Worm (Caenorhabditis elegans) whole organism, L1 larva: ENCODE results near the gene wapl-1.

Experiments
- C04F5.9 ChIP-seq: sonication (generic microtip); optimal IDR thresholded peaks from 2 replicates; lab custom pipeline; 2016; ENCODE audit warnings: missing genetic modification characterization, missing compliant biosample characterization
- C16A3.4 ChIP-seq: fragments of 150-350 bp; optimal IDR thresholded peaks from 2 replicates; lab custom pipeline; 2014; ENCODE audit warnings: missing biosample characterization, missing genetic modification characterization
- Y116A8C.19 ChIP-seq: sonication (generic microtip); optimal IDR thresholded peaks from 2 replicates; lab custom pipeline; 2016; ENCODE audit warnings: missing compliant biosample characterization, missing genetic modification characterization, borderline replicate concordance
- ama-1 ChIP-seq: fragments of 150-350 bp; optimal IDR thresholded peaks from 2 replicates; lab custom pipeline; 2014
- blmp-1 ChIP-seq: fragments of 150-350 bp; optimal IDR thresholded peaks from 2 replicates; lab custom pipeline; 2014; ENCODE audit warnings: missing biosample characterization, missing genetic modification characterization
- ceh-63 ChIP-seq: fragments of 200-800 bp; sonication (Bioruptor generic); optimal IDR thresholded peaks from 2 replicates; lab custom pipeline; 2018; ENCODE audit warnings: mild to moderate bottlenecking, missing genetic modification characterization, missing compliant biosample characterization
- ceh-82 ChIP-seq, 3 experiments: fragments of 150-350 bp in 1 of 3; sonication (generic microtip) in 2 of 3; optimal IDR thresholded peaks; 2 replicates each; lab custom pipeline; 2014 to 2017; ENCODE audit warnings: missing biosample characterization in 3 of 3, missing genetic modification characterization in 3 of 3
- ceh-88 ChIP-seq: fragments of 200-800 bp; sonication (Bioruptor generic); IDR thresholded peaks from 2 replicates; pipeline ENCODE4 v1.3.6; 2022; ENCODE audit warnings: missing genetic modification characterization, missing compliant biosample characterization
- ces-1 ChIP-seq: fragments of 150-350 bp; optimal IDR thresholded peaks from 2 replicates; lab custom pipeline; 2014; ENCODE audit warnings: missing biosample characterization, missing genetic modification reagents, missing genetic modification characterization
- dpl-1 ChIP-seq, 3 experiments: fragments of 150-350 bp in 2 of 3; sonication (generic microtip) in 1 of 3; optimal IDR thresholded peaks; 2 replicates each; lab custom pipeline; 2014 to 2017; ENCODE audit warnings: missing biosample characterization in 3 of 3, missing genetic modification characterization in 3 of 3, missing genetic modification reagents in 3 of 3
- efl-1 ChIP-seq, 4 experiments: fragments of 150-350 bp; optimal IDR thresholded peaks in 3 of 4; peaks in 1 of 4; 1 replicate in 1 of 4; 2 replicates in 3 of 4; lab custom pipeline; 2014; ENCODE audit warnings: missing biosample characterization in 2 of 4, missing genetic modification characterization in 2 of 4, missing genetic modification reagents in 2 of 4
- elt-2 ChIP-seq: sonication (generic microtip); optimal IDR thresholded peaks from 2 replicates; lab custom pipeline; 2016; ENCODE audit warnings: missing genetic modification characterization, mild to moderate bottlenecking, inconsistent platforms, missing compliant biosample characterization, missing genetic modification reagents
- fkh-8 ChIP-seq: sonication (generic microtip); optimal IDR thresholded peaks from 2 replicates; lab custom pipeline; 2016; ENCODE audit warnings: mild to moderate bottlenecking, missing genetic modification characterization, missing compliant biosample characterization
- hlh-17 ChIP-seq: fragments of 200-800 bp; sonication (Bioruptor generic); optimal IDR thresholded peaks from 2 replicates; lab custom pipeline; 2018; ENCODE audit warnings: missing genetic modification characterization, mild to moderate bottlenecking, missing compliant biosample characterization, moderate library complexity, borderline replicate concordance
- irx-1 ChIP-seq: sonication (generic microtip); optimal IDR thresholded peaks from 2 replicates; lab custom pipeline; 2016; ENCODE audit warnings: missing genetic modification characterization, missing compliant biosample characterization
- lin-14 ChIP-seq: fragments of 200-800 bp; sonication (Bioruptor generic); optimal IDR thresholded peaks from 2 replicates; lab custom pipeline; 2018; ENCODE audit warnings: mild to moderate bottlenecking, missing genetic modification characterization, moderate library complexity, missing compliant biosample characterization
- lin-35 ChIP-seq, 2 experiments: fragments of 150-350 bp; optimal IDR thresholded peaks; 2 replicates each; lab custom pipeline; 2014; ENCODE audit warnings: missing biosample characterization in 2 of 2, missing genetic modification characterization in 2 of 2, missing genetic modification reagents in 2 of 2
- lin-39 ChIP-seq: fragments of 150-350 bp; optimal IDR thresholded peaks from 2 replicates; lab custom pipeline; 2014; ENCODE audit warnings: missing biosample characterization, missing genetic modification reagents, missing genetic modification characterization
- lir-3 ChIP-seq: sonication (generic microtip); optimal IDR thresholded peaks from 2 replicates; lab custom pipeline; 2016; ENCODE audit warnings: mild to moderate bottlenecking, missing genetic modification characterization, moderate library complexity, missing compliant biosample characterization; ENCODE audit not compliant: poor library complexity
- lsy-2 ChIP-seq, 2 experiments: fragments of 150-350 bp; optimal IDR thresholded peaks; 2 replicates each; lab custom pipeline; 2014; ENCODE audit warnings: missing biosample characterization in 2 of 2, missing genetic modification characterization in 2 of 2
- mab-9 ChIP-seq: fragments of 200-800 bp; sonication (Bioruptor generic); IDR thresholded peaks from 2 replicates; pipeline ENCODE4 v1.3.6; 2022; ENCODE audit warnings: missing genetic modification reagents, missing genetic modification characterization, missing compliant biosample characterization
- nhr-11 ChIP-seq: fragments of 150-350 bp; optimal IDR thresholded peaks from 2 replicates; lab custom pipeline; 2014; ENCODE audit warnings: missing biosample characterization, missing genetic modification characterization
- nhr-12 ChIP-seq: sonication (generic microtip); optimal IDR thresholded peaks from 2 replicates; lab custom pipeline; 2017; ENCODE audit warnings: missing biosample characterization, missing genetic modification characterization
- nhr-19 ChIP-seq: fragments of 200-800 bp; sonication (Bioruptor generic); conservative IDR thresholded peaks from 2 replicates; pipeline ENCODE4 v1.3.6; 2022; ENCODE audit warnings: missing genetic modification characterization, missing compliant biosample characterization
- nhr-20 ChIP-seq: sonication (generic microtip); optimal IDR thresholded peaks from 2 replicates; lab custom pipeline; 2016; ENCODE audit warnings: mild to moderate bottlenecking, missing genetic modification characterization, missing compliant biosample characterization
- nhr-237 ChIP-seq: fragments of 150-350 bp; optimal IDR thresholded peaks from 2 replicates; lab custom pipeline; 2014; ENCODE audit warnings: missing biosample characterization, missing genetic modification characterization
- nhr-28 ChIP-seq: fragments of 150-350 bp; optimal IDR thresholded peaks from 2 replicates; lab custom pipeline; 2014; ENCODE audit warnings: missing biosample characterization, missing genetic modification characterization
- nhr-76 ChIP-seq: sonication (generic microtip); optimal IDR thresholded peaks from 2 replicates; lab custom pipeline; 2017; ENCODE audit warnings: missing biosample characterization, missing genetic modification characterization
- nhr-84 ChIP-seq: sonication (generic microtip); optimal IDR thresholded peaks from 2 replicates; lab custom pipeline; 2017; ENCODE audit warnings: missing biosample characterization, missing genetic modification characterization
- nhr-85 ChIP-seq: sonication (generic microtip); peaks from one replicate; lab custom pipeline; 2016; ENCODE audit warnings: missing genetic modification characterization, inconsistent platforms, missing compliant biosample characterization
- pag-3 ChIP-seq: sonication (generic microtip); optimal IDR thresholded peaks from 2 replicates; lab custom pipeline; 2017; ENCODE audit warnings: missing genetic modification characterization, mild to moderate bottlenecking, missing compliant biosample characterization, antibody characterized with exemption, borderline replicate concordance; ENCODE audit not compliant: insufficient read depth
- pax-3 ChIP-seq: fragments of 200-800 bp; sonication (Bioruptor generic); optimal IDR thresholded peaks from 2 replicates; lab custom pipeline; 2018; ENCODE audit warnings: mild to moderate bottlenecking, missing genetic modification characterization, moderate library complexity, missing compliant biosample characterization
- pqm-1 ChIP-seq: sonication (generic microtip); optimal IDR thresholded peaks from 3 replicates; lab custom pipeline; 2017; ENCODE audit warnings: missing biosample characterization, missing genetic modification characterization
- rnt-1 ChIP-seq: sonication (generic microtip); optimal IDR thresholded peaks from 2 replicates; lab custom pipeline; 2016; ENCODE audit warnings: mild to moderate bottlenecking, missing genetic modification characterization, moderate library complexity, missing compliant biosample characterization
- skn-1 ChIP-seq: fragments of 150-350 bp; optimal IDR thresholded peaks from 2 replicates; lab custom pipeline; 2014; ENCODE audit warnings: missing biosample characterization, missing genetic modification characterization
- snu-23 ChIP-seq: sonication (generic microtip); optimal IDR thresholded peaks from 2 replicates; lab custom pipeline; 2016; ENCODE audit warnings: missing genetic modification characterization, missing compliant biosample characterization
- swsn-7 ChIP-seq: sonication (generic microtip); optimal IDR thresholded peaks from 2 replicates; lab custom pipeline; 2016; ENCODE audit warnings: missing genetic modification characterization, missing compliant biosample characterization
- unc-30 ChIP-seq: sonication (generic microtip); optimal IDR thresholded peaks from 2 replicates; lab custom pipeline; 2017; ENCODE audit warnings: missing biosample characterization, missing genetic modification characterization
- unc-86 ChIP-seq: sonication (generic microtip); optimal IDR thresholded peaks from 2 replicates; lab custom pipeline; 2016; ENCODE audit warnings: missing genetic modification characterization, missing compliant biosample characterization
- vab-15 ChIP-seq: sonication (generic microtip); optimal IDR thresholded peaks from 2 replicates; lab custom pipeline; 2017; ENCODE audit warnings: missing genotype, mild to moderate bottlenecking, missing genetic modification characterization, missing compliant biosample characterization
- xbp-1 ChIP-seq: sonication (generic microtip); optimal IDR thresholded peaks from 2 replicates; lab custom pipeline; 2016; ENCODE audit warnings: missing genetic modification characterization, missing compliant biosample characterization
- zag-1 ChIP-seq: fragments of 150-350 bp; optimal IDR thresholded peaks from 2 replicates; lab custom pipeline; 2014; ENCODE audit warnings: missing biosample characterization, missing genetic modification characterization
- ztf-4 ChIP-seq: fragments of 150-350 bp; optimal IDR thresholded peaks from 2 replicates; lab custom pipeline; 2014; ENCODE audit warnings: missing biosample characterization, missing genetic modification characterization

Gene wapl-1

DNA sequence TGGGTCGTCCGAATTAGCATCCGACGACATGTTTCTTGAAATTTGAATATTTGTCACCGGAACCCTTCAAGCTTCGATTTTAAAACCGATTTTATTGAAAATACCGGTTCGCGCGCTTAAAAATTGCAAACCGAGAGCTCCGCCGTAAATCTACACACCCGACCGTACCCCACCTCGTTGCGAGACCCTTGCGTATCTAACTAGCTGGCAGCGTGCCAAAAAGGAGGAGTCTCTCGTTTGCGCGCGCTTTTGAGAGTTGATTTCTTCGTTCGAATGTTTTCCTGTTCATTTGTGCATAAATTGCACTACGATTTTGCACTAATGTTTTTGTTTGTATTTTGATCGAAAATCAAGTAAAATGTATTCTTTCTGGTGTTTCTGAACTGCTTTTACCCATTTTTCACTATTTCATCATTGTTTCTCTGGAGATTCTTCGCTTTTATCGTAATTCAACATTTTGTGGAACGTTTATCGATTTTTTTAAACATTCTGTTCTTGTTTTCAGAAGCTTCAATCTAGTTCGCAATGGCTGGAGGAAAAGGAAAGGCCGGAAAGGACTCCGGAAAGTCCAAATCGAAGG, at the start of gene wapl-1, which contains the start of gene htz-1 (continued):
- TF ChIP-seq nhr-11 (tag; lab: Kevin White, UChicago) (peak; percentile 86), Y116A8C.19 (no peak), dpl-1 (GFP tag; optimal IDR thresholded peaks at IDR 0.05; lab: Kevin White, UChicago) (peak; percentile 95 to 96 (median 96)), pag-3 (no peak), nhr-76 (tag; lab: Kevin White, UChicago) (no peak), lir-3 (tag; lab: Kevin White, UChicago) (peak; percentile 84), nhr-237 (tag; lab: Kevin White, UChicago) (peak; percentile 92), lsy-2 (tag; optimal IDR thresholded peaks at IDR 0.05; lab: Kevin White, UChicago) (peak; percentile 99 to 100), snu-23 (peak; percentile 98), C04F5.9 (peak; percentile 89), vab-15 (tag; lab: Kevin White, UChicago) (peak; percentile 88), nhr-19 (GFP tag; lab: Robert Waterston, UW) (peak; percentile 97), ceh-82 (tag; optimal IDR thresholded peaks at IDR 0.05; lab: Kevin White, UChicago) (peak; percentile 97 to 98 (median 97)), zag-1 (tag; lab: Kevin White, UChicago) (peak; percentile 52), ces-1 (GFP tag; lab: Kevin White, UChicago) (no peak), nhr-20 (tag; lab: Kevin White, UChicago) (peak; percentile 96), nhr-84 (no peak), lin-14 (GFP tag; lab: Kevin White, UChicago) (peak; percentile 97), irx-1 (tag; lab: Kevin White, UChicago) (peak; percentile 91), swsn-7 (tag; lab: Kevin White, UChicago) (peak; percentile 97), C16A3.4 (tag; lab: Kevin White, UChicago) (peak; percentile 97), nhr-85 (peak; percentile 99), mab-9 (GFP tag; lab: Robert Waterston, UW) (peak; percentile 85), unc-30 (tag; lab: Kevin White, UChicago) (no peak), ceh-88 (peak; percentile 86), skn-1 (tag; lab: Kevin White, UChicago) (peak; percentile 97), hlh-17 (no peak), xbp-1 (tag; lab: Kevin White, UChicago) (peak; percentile 98), nhr-12 (no peak), nhr-28 (tag; lab: Kevin White, UChicago) (no peak), fkh-8 (tag; lab: Kevin White, UChicago) (peak; percentile 97), ama-1 (lab: Kevin White, UChicago) (peak; percentile 71), lin-39 (tag; lab: Kevin White, UChicago) (peak; percentile 84)

ce11 chrIV:4490148-4490652, 44.7 kb upstream of the wapl-1 start, which contains the start of gene ZK180.7:
ZK180.7 (plus strand) TSS chrIV:4490542.
- TF ChIP-seq efl-1 (optimal IDR thresholded peaks at IDR 0.05; lab: Kevin White, UChicago) (no peak), efl-1 (GFP tag; optimal IDR thresholded peaks at IDR 0.05 in 1 of 2; lab: Kevin White, UChicago) (peak in 1 of 2 experiments; percentile 69), ama-1 (lab: Kevin White, UChicago) (no peak), ceh-63 (GFP tag; lab: Kevin White, UChicago) (peak; percentile 69)

ce11 chrIV:4486738-4487137, 41.2 kb upstream of the wapl-1 start, which contains the start of gene trx-3:
trx-3 (plus strand) TSS chrIV:4487028.
- no peak for TF ChIP-seq blmp-1 (tag; lab: Kevin White, UChicago)
- no peak for TF ChIP-seq efl-1 (optimal IDR thresholded peaks at IDR 0.05; lab: Kevin White, UChicago)
- TF ChIP-seq efl-1 (GFP tag; optimal IDR thresholded peaks at IDR 0.05 in 1 of 2; lab: Kevin White, UChicago) = peak in 1 of 2 experiments; percentile 67
- no peak for TF ChIP-seq skn-1 (tag; lab: Kevin White, UChicago)
- no peak for TF ChIP-seq unc-86 (tag; lab: Kevin White, UChicago)
- TF ChIP-seq elt-2 (tag; lab: Kevin White, UChicago) = peak; percentile 77
- TF ChIP-seq pax-3 = no peak
- no peak for TF ChIP-seq rnt-1 (tag; lab: Kevin White, UChicago)
- peak; percentile 48 for TF ChIP-seq pqm-1
- TF ChIP-seq irx-1 (tag; lab: Kevin White, UChicago) = no peak
- no peak for TF ChIP-seq ztf-4
- TF ChIP-seq lin-35 (GFP tag; optimal IDR thresholded peaks at IDR 0.05; lab: Kevin White, UChicago) = peak in 1 of 2 experiments; percentile 22
